Fruit fly (Drosophila melanogaster) whole organism, embryonic: ENCODE measurements around the gene Neurl4.

Experiments used
- Asciz ChIP-seq: fragments of 200-800 bp; sonication (Bioruptor generic); optimal IDR thresholded peaks from 2 replicates; lab custom pipeline; 2017; ENCODE audit warnings: missing biosample characterization, mild to moderate bottlenecking, missing genetic modification characterization, missing genetic modification reagents
- Atf-2 ChIP-seq: fragments of 200-800 bp; sonication (Bioruptor generic); optimal IDR thresholded peaks from 2 replicates; lab custom pipeline; 2016; ENCODE audit warnings: missing biosample characterization, missing genetic modification characterization
- CG11723 ChIP-seq: fragments of 200-800 bp; sonication (Bioruptor generic); optimal IDR thresholded peaks from 2 replicates; lab custom pipeline; 2017; ENCODE audit warnings: missing biosample characterization, mild to moderate bottlenecking, missing genetic modification characterization
- CG12659 ChIP-seq: fragments of 200-800 bp; sonication (Bioruptor generic); optimal IDR thresholded peaks from 3 replicates; lab custom pipeline; 2017; ENCODE audit warnings: mild to moderate bottlenecking, missing biosample characterization, missing genetic modification reagents, missing genetic modification characterization
- CG13624 ChIP-seq: fragments of 200-800 bp; sonication (Bioruptor generic); optimal IDR thresholded peaks from 2 replicates; lab custom pipeline; 2016; ENCODE audit warnings: missing biosample characterization, missing genetic modification characterization
- CG14050 ChIP-seq: fragments of 200-800 bp; sonication (Bioruptor generic); IDR thresholded peaks from 3 replicates; pipeline ENCODE4 v1.3.6; 2022; ENCODE audit warnings: missing biosample characterization, missing genetic modification characterization
- CG14965 ChIP-seq: fragments of 200-800 bp; sonication (Bioruptor generic); optimal IDR thresholded peaks from 2 replicates; lab custom pipeline; 2016; ENCODE audit warnings: missing biosample characterization, missing genetic modification characterization, borderline replicate concordance
- CG1832 ChIP-seq: fragments of 200-800 bp; sonication (Bioruptor generic); optimal IDR thresholded peaks from 2 replicates; lab custom pipeline; 2017; ENCODE audit warnings: missing biosample characterization, mild to moderate bottlenecking, missing genetic modification characterization, inconsistent platforms
- CG3163 ChIP-seq: fragments of 200-800 bp; sonication (Bioruptor generic); optimal IDR thresholded peaks from 3 replicates; lab custom pipeline; 2016; ENCODE audit warnings: missing biosample characterization, missing genetic modification characterization
- CG32767 ChIP-seq: fragments of 200-800 bp; sonication (Bioruptor generic); IDR thresholded peaks from 2 replicates; pipeline ENCODE4 v1.3.6; 2022; ENCODE audit warnings: missing biosample characterization, missing genetic modification characterization
- CG34224 ChIP-seq: fragments of 200-800 bp; sonication (Bioruptor generic); IDR thresholded peaks from 3 replicates; pipeline ENCODE4 v1.3.6; 2022; ENCODE audit warnings: missing biosample characterization, missing genetic modification characterization; ENCODE audit not compliant: partially characterized antibody
- CG34422 ChIP-seq: fragments of 200-800 bp; sonication (Bioruptor generic); IDR thresholded peaks from 3 replicates; pipeline ENCODE4 v1.3.6; 2022; ENCODE audit warnings: missing biosample characterization, missing genetic modification characterization
- CG3995 ChIP-seq: fragments of 200-800 bp; sonication (Bioruptor generic); optimal IDR thresholded peaks from 3 replicates; lab custom pipeline; 2016; ENCODE audit warnings: missing biosample characterization, missing genetic modification characterization
- CG4730 ChIP-seq: fragments of 200-800 bp; sonication (Bioruptor generic); IDR thresholded peaks from 2 replicates; pipeline ENCODE4 v1.3.6; 2022; ENCODE audit warnings: missing biosample characterization, missing genetic modification characterization
- CG4854 ChIP-seq: fragments of 200-800 bp; sonication (Bioruptor generic); optimal IDR thresholded peaks from 2 replicates; lab custom pipeline; 2016; ENCODE audit warnings: missing biosample characterization, missing genetic modification characterization, inconsistent platforms
- CG6654 ChIP-seq: fragments of 200-800 bp; sonication (Bioruptor generic); optimal IDR thresholded peaks from 2 replicates; lab custom pipeline; 2017; ENCODE audit warnings: missing biosample characterization, mild to moderate bottlenecking, missing genetic modification characterization
- CG8359 ChIP-seq: fragments of 200-800 bp; sonication (Bioruptor generic); optimal IDR thresholded peaks from 2 replicates; lab custom pipeline; 2017; ENCODE audit warnings: missing biosample characterization, mild to moderate bottlenecking, missing genetic modification characterization, borderline replicate concordance
- CG9215 ChIP-seq: fragments of 200-800 bp; sonication (Bioruptor generic); IDR thresholded peaks from 2 replicates; pipeline ENCODE4 v1.3.6; 2022; ENCODE audit warnings: missing biosample characterization, missing genetic modification characterization
- CG9817 ChIP-seq: fragments of 200-800 bp; sonication (Bioruptor generic); optimal IDR thresholded peaks from 2 replicates; lab custom pipeline; 2018; ENCODE audit warnings: missing biosample characterization, mild to moderate bottlenecking, missing genetic modification characterization, moderate library complexity
- D19B ChIP-seq: fragments of 200-800 bp; sonication (Bioruptor generic); optimal IDR thresholded peaks from 2 replicates; lab custom pipeline; 2017; ENCODE audit warnings: missing biosample characterization, mild to moderate bottlenecking, missing genetic modification characterization
- Dip3 ChIP-seq: fragments of 200-800 bp; sonication (Bioruptor generic); optimal IDR thresholded peaks from 3 replicates; lab custom pipeline; 2016; ENCODE audit warnings: missing biosample characterization, missing genetic modification characterization
- Fer1 ChIP-seq: fragments of 200-800 bp; sonication (Bioruptor generic); optimal IDR thresholded peaks from 2 replicates; lab custom pipeline; 2017; ENCODE audit warnings: missing biosample characterization, mild to moderate bottlenecking, missing genetic modification characterization
- HLH3B ChIP-seq: fragments of 200-800 bp; sonication (Bioruptor generic); IDR thresholded peaks from 2 replicates; pipeline ENCODE4 v1.3.6; 2022; ENCODE audit warnings: missing biosample characterization, missing genetic modification characterization
- HmgZ ChIP-seq: fragments of 200-800 bp; sonication (Bioruptor generic); optimal IDR thresholded peaks from 2 replicates; lab custom pipeline; 2018; ENCODE audit warnings: missing biosample characterization, mild to moderate bottlenecking, missing genetic modification characterization
- Mrtf ChIP-seq: fragments of 200-800 bp; sonication (Bioruptor generic); IDR thresholded peaks from 3 replicates; pipeline ENCODE4 v1.3.6; 2022; ENCODE audit warnings: missing biosample characterization, missing genetic modification characterization
- NFAT ChIP-seq: fragments of 200-800 bp; sonication (Bioruptor generic); IDR thresholded peaks from 2 replicates; pipeline ENCODE4 v1.3.6; 2022; ENCODE audit warnings: missing biosample characterization, missing genetic modification characterization
- Poxn ChIP-seq: fragments of 200-800 bp; sonication (Bioruptor generic); IDR thresholded peaks from 2 replicates; pipeline ENCODE4 v1.3.6; 2022; ENCODE audit warnings: missing biosample characterization, missing genetic modification characterization
- Rx ChIP-seq: fragments of 200-800 bp; sonication (Bioruptor generic); IDR thresholded peaks from 2 replicates; pipeline ENCODE4 v1.3.6; 2022; ENCODE audit warnings: missing biosample characterization, missing genetic modification characterization
- Scr ChIP-seq: fragments of 200-800 bp; sonication (Bioruptor generic); IDR thresholded peaks from 2 replicates; pipeline ENCODE4 v1.3.6; 2022; ENCODE audit warnings: missing biosample characterization, missing genetic modification characterization; ENCODE audit not compliant: partially characterized antibody
- Sry-δ ChIP-seq: fragments of 200-800 bp; sonication (Bioruptor generic); optimal IDR thresholded peaks from 2 replicates; lab custom pipeline; 2016; ENCODE audit warnings: missing biosample characterization, missing genetic modification characterization
- Stat92E ChIP-seq, 3 experiments: fragments of >200 bp in 2 of 3; fragments of 200-800 bp in 1 of 3; sonication (Bioruptor generic) in 1 of 3; optimal IDR thresholded peaks; 2 replicates each; lab custom pipeline; 2017 to 2019; ENCODE audit warnings: missing biosample characterization in 3 of 3, missing genetic modification characterization in 3 of 3, mild to moderate bottlenecking in 1 of 3, moderate library complexity in 1 of 3
- ato ChIP-seq: fragments of 200-800 bp; sonication (Bioruptor generic); IDR thresholded peaks from 2 replicates; pipeline ENCODE4 v1.3.6; 2022; ENCODE audit warnings: missing biosample characterization, missing genetic modification characterization; ENCODE audit not compliant: partially characterized antibody
- bab2 ChIP-seq: fragments of 200-800 bp; sonication (Bioruptor generic); optimal IDR thresholded peaks from 2 replicates; lab custom pipeline; 2016; ENCODE audit warnings: missing biosample characterization, missing genetic modification characterization
- chif ChIP-seq, 2 experiments: fragments of 200-800 bp; sonication (Bioruptor generic); optimal IDR thresholded peaks; 3 replicates each; lab custom pipeline; 2016; ENCODE audit warnings: missing biosample characterization in 2 of 2, missing genetic modification characterization in 2 of 2
- corto ChIP-seq: fragments of 200-800 bp; sonication (Bioruptor generic); optimal IDR thresholded peaks from 2 replicates; lab custom pipeline; 2016; ENCODE audit warnings: missing biosample characterization, mild to moderate bottlenecking, missing genetic modification characterization, moderate library complexity
- cwo ChIP-seq: fragments of 200-800 bp; sonication (Bioruptor generic); optimal IDR thresholded peaks from 3 replicates; lab custom pipeline; 2017; ENCODE audit warnings: missing biosample characterization, missing genetic modification characterization, mild to moderate bottlenecking, moderate library complexity, missing genetic modification reagents
- dati ChIP-seq: fragments of 200-800 bp; sonication (Bioruptor generic); IDR thresholded peaks from 2 replicates; pipeline ENCODE4 v1.3.6; 2022; ENCODE audit warnings: missing biosample characterization, missing genetic modification characterization
- ems ChIP-seq: fragments of 200-800 bp; sonication (Bioruptor generic); optimal IDR thresholded peaks from 3 replicates; lab custom pipeline; 2016; ENCODE audit warnings: missing biosample characterization, missing genetic modification characterization
- en ChIP-seq: fragments of 200-800 bp; sonication (Bioruptor generic); optimal IDR thresholded peaks from 2 replicates; lab custom pipeline; 2016; ENCODE audit warnings: missing biosample characterization, missing genetic modification characterization
- insv ChIP-seq, 2 experiments: fragments of 200-800 bp; sonication (Bioruptor generic); optimal IDR thresholded peaks; 3 replicates each; lab custom pipeline; 2016 to 2018; ENCODE audit warnings: missing biosample characterization in 2 of 2, missing genetic modification characterization in 2 of 2
- klu ChIP-seq: fragments of 200-800 bp; sonication (Bioruptor generic); IDR thresholded peaks from 2 replicates; pipeline ENCODE4 v1.3.6; 2022; ENCODE audit warnings: missing biosample characterization, missing genetic modification characterization
- prd ChIP-seq, 3 experiments: fragments of >200 bp in 2 of 3; fragments of 200-800 bp in 1 of 3; sonication (Bioruptor generic) in 1 of 3; optimal IDR thresholded peaks in 2 of 3; IDR thresholded peaks in 1 of 3; 2 replicates in 2 of 3; 3 replicates in 1 of 3; pipeline versions ENCODE4 v1.3.6 to Lab custom; 2017 to 2022; ENCODE audit warnings: missing biosample characterization in 1 of 3, missing genetic modification characterization in 1 of 3
- ranshi ChIP-seq: fragments of 200-800 bp; sonication (Bioruptor generic); IDR thresholded peaks from 2 replicates; pipeline ENCODE4 v1.3.6; 2022; ENCODE audit warnings: missing biosample characterization, missing genetic modification characterization
- slou ChIP-seq: fragments of 200-800 bp; sonication (Bioruptor generic); optimal IDR thresholded peaks from 3 replicates; lab custom pipeline; 2016; ENCODE audit warnings: missing biosample characterization, missing genetic modification characterization
- sr ChIP-seq: fragments of 200-800 bp; sonication (Bioruptor generic); IDR thresholded peaks from 3 replicates; pipeline ENCODE4 v1.3.6; 2022; ENCODE audit warnings: missing biosample characterization, missing genetic modification characterization
- trh ChIP-seq: fragments of 200-800 bp; sonication (Bioruptor generic); optimal IDR thresholded peaks from 2 replicates; lab custom pipeline; 2016; ENCODE audit warnings: missing biosample characterization, missing genetic modification characterization
- tup ChIP-seq: fragments of 200-800 bp; sonication (Bioruptor generic); optimal IDR thresholded peaks from 2 replicates; lab custom pipeline; 2016; ENCODE audit warnings: missing biosample characterization, mild to moderate bottlenecking, missing genetic modification characterization, moderate library complexity
- unpg ChIP-seq: fragments of 200-800 bp; sonication (Bioruptor generic); optimal IDR thresholded peaks from 3 replicates; lab custom pipeline; 2018; ENCODE audit warnings: missing biosample characterization, mild to moderate bottlenecking, missing genetic modification characterization, moderate library complexity
- wor ChIP-seq: fragments of 200-800 bp; sonication (Bioruptor generic); IDR thresholded peaks from 2 replicates; pipeline ENCODE4 v1.3.6; 2022; ENCODE audit warnings: missing biosample characterization, missing genetic modification characterization

Gene Neurl4

DNA sequence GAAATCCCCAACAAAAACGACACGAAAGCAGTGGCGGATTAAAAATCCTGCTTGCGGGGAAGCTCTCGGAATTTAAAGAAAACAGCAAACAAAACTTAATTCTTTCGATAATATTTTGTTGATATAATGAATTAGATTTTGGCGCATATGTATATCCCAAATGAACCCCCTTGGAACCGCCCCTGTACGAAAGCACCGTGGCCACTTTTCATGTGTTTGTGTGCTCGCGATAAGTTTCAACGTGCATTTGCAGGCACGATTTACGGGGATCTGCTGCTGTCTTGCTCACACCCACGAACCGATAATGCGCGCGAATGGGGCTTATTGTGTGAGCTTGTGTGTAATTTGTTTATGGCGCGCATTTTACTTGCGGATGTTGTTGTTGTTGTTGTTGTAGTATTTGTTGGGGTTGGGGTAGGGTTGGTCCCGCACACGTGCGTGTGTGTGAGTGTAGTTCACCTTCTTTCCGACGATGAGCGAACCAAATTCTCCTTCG is 44.7 kb downstream of the Neurl4 start (continued):
- peak; percentile 93 for TF ChIP-seq wor (GFP tag; lab: Robert Waterston, UW)
- peak; percentile 93 for TF ChIP-seq CG32767
- peak; percentile 78 for TF ChIP-seq CG14965 (GFP tag; lab: Kevin White, UChicago)
- TF ChIP-seq CG14050 (GFP tag; lab: Robert Waterston, UW), result peak; percentile 96
- peak; percentile 59 for TF ChIP-seq CG1832
- TF ChIP-seq slou (GFP tag; lab: Kevin White, UChicago), result no peak
- TF ChIP-seq insv (GFP tag; optimal IDR thresholded peaks at IDR 0.05; lab: Kevin White, UChicago), result peak; percentile 6 to 59
- TF ChIP-seq en (GFP tag; lab: Kevin White, UChicago), result peak; percentile 92
- peak; percentile 87 for TF ChIP-seq CG9215 (GFP tag; lab: Robert Waterston, UW)
- peak; percentile 93 for TF ChIP-seq Asciz (GFP tag; lab: Kevin White, UChicago)
- peak; percentile 82 for TF ChIP-seq CG8359 (GFP tag; lab: Kevin White, UChicago)
- no peak for TF ChIP-seq D19B
- TF ChIP-seq unpg (GFP tag; lab: Kevin White, UChicago), result peak; percentile 96
- peak; percentile 96 for TF ChIP-seq ranshi (GFP tag; lab: Robert Waterston, UW)
- TF ChIP-seq prd (optimal IDR thresholded peaks at IDR 0.05; lab: Kevin White, UChicago), result no peak
- peak; percentile 93 for TF ChIP-seq prd (GFP tag; IDR thresholded peaks at IDR 0.05; lab: Robert Waterston, UW)
- peak; percentile 91 for TF ChIP-seq Dip3 (GFP tag; lab: Kevin White, UChicago)
- TF ChIP-seq CG34422 (GFP tag; lab: Robert Waterston, UW), result peak; percentile 97
- peak; percentile 83 for TF ChIP-seq CG6654
- TF ChIP-seq CG11723, result peak; percentile 94
- peak; percentile 92 for TF ChIP-seq CG4854
- peak; percentile 91 for TF ChIP-seq cwo (GFP tag; lab: Kevin White, UChicago)
- peak; percentile 91 for TF ChIP-seq CG4730 (GFP tag; lab: Robert Waterston, UW)
- peak; percentile 46; the same call in 1 of the 2 replicates for TF ChIP-seq klu (GFP tag; lab: Robert Waterston, UW)
- peak; percentile 98 for TF ChIP-seq HLH3B
- peak; percentile 72 for TF ChIP-seq CG3163 (GFP tag; lab: Kevin White, UChicago)
- TF ChIP-seq NFAT (GFP tag; lab: Robert Waterston, UW), result peak; percentile 90
- peak; percentile 82 for TF ChIP-seq trh (GFP tag; lab: Kevin White, UChicago)
- peak; percentile 97 for TF ChIP-seq ems (GFP tag; lab: Kevin White, UChicago)
- TF ChIP-seq CG9817 (tag; lab: Kevin White, UChicago), result peak; percentile 95
- TF ChIP-seq Atf-2, result peak; percentile 95
- TF ChIP-seq Fer1 (GFP tag; lab: Kevin White, UChicago), result peak; percentile 94
- TF ChIP-seq Mrtf (GFP tag; lab: Robert Waterston, UW), result peak; percentile 91
- peak; percentile 96 for TF ChIP-seq CG12659 (GFP tag; lab: Kevin White, UChicago)
- peak; percentile 64; the same call in 1 of the 2 replicates for TF ChIP-seq Poxn (GFP tag; lab: Robert Waterston, UW)
- no peak for TF ChIP-seq CG34224
- peak; percentile 97 for TF ChIP-seq bab2 (GFP tag; lab: Kevin White, UChicago)
- peak; percentile 65 for TF ChIP-seq CG3995
- peak; percentile 73 for TF ChIP-seq Sry-δ
- peak; percentile 97 for TF ChIP-seq CG13624 (GFP tag; lab: Kevin White, UChicago)
- peak in 1 of 3 experiments; percentile 51 for TF ChIP-seq Stat92E (GFP tag; optimal IDR thresholded peaks at IDR 0.05; lab: Kevin White, UChicago)
- peak; percentile 95 for TF ChIP-seq HmgZ (tag; lab: Kevin White, UChicago)
- peak; percentile 88 for TF ChIP-seq dati (GFP tag; lab: Robert Waterston, UW)
- peak; percentile 95 to 96 for TF ChIP-seq chif (GFP tag; optimal IDR thresholded peaks at IDR 0.05; lab: Kevin White, UChicago)
- no peak for TF ChIP-seq ato (GFP tag; lab: Robert Waterston, UW)
- peak; percentile 95 for TF ChIP-seq Rx (GFP tag; lab: Robert Waterston, UW)
- peak; percentile 75; the same call in 2 of the 3 replicates for TF ChIP-seq sr (GFP tag; lab: Robert Waterston, UW)
- TF ChIP-seq Scr (GFP tag; lab: Robert Waterston, UW), result no peak
- peak; percentile 91 for TF ChIP-seq corto
- peak; percentile 91 for TF ChIP-seq tup (GFP tag; lab: Kevin White, UChicago)
